Fruit fly (Drosophila melanogaster) whole organism, embryonic: ENCODE measurements around the gene CG32192.

ENCODE experiments used
- CG10431 ChIP-seq: fragments of 200-800 bp; sonication (Bioruptor generic); optimal IDR thresholded peaks from 3 replicates; lab custom pipeline; 2018; ENCODE audit warnings: missing biosample characterization, mild to moderate bottlenecking, missing genetic modification characterization
- CG10979 ChIP-seq: fragments of 200-800 bp; sonication (Bioruptor generic); optimal IDR thresholded peaks from 2 replicates; lab custom pipeline; 2018; ENCODE audit warnings: missing biosample characterization, mild to moderate bottlenecking, missing genetic modification characterization, moderate library complexity
- CG12769 ChIP-seq: fragments of 200-800 bp; sonication (Bioruptor generic); optimal IDR thresholded peaks from 2 replicates; lab custom pipeline; 2019; ENCODE audit warnings: missing biosample characterization, mild to moderate bottlenecking, missing genetic modification characterization, moderate library complexity
- CG13624 ChIP-seq: fragments of 200-800 bp; sonication (Bioruptor generic); optimal IDR thresholded peaks from 2 replicates; lab custom pipeline; 2016; ENCODE audit warnings: missing biosample characterization, missing genetic modification characterization
- CG14710 ChIP-seq: fragments of 200-800 bp; sonication (Bioruptor generic); optimal IDR thresholded peaks from 3 replicates; lab custom pipeline; 2019; ENCODE audit warnings: missing biosample characterization, mild to moderate bottlenecking, missing genetic modification characterization, moderate library complexity
- CG15011 ChIP-seq: fragments of 200-800 bp; sonication (Bioruptor generic); optimal IDR thresholded peaks from 3 replicates; lab custom pipeline; 2018; ENCODE audit warnings: missing biosample characterization, mild to moderate bottlenecking, missing genetic modification characterization
- CG15601 ChIP-seq: fragments of 200-800 bp; sonication (Bioruptor generic); optimal IDR thresholded peaks from 3 replicates; lab custom pipeline; 2019; ENCODE audit warnings: missing biosample characterization, mild to moderate bottlenecking, missing genetic modification characterization, moderate library complexity
- CG16815 ChIP-seq: fragments of 200-800 bp; sonication (Bioruptor generic); optimal IDR thresholded peaks from 3 replicates; lab custom pipeline; 2017; ENCODE audit warnings: missing biosample characterization, mild to moderate bottlenecking, missing genetic modification characterization
- CG2120 ChIP-seq: fragments of 200-800 bp; sonication (Bioruptor generic); optimal IDR thresholded peaks from 3 replicates; lab custom pipeline; 2016; ENCODE audit warnings: missing biosample characterization, missing genetic modification characterization
- CG34422 ChIP-seq: fragments of 200-800 bp; sonication (Bioruptor generic); IDR thresholded peaks from 3 replicates; pipeline ENCODE4 v1.3.6; 2022; ENCODE audit warnings: missing biosample characterization, missing genetic modification characterization
- CG4282 ChIP-seq: fragments of 200-800 bp; sonication (Bioruptor generic); optimal IDR thresholded peaks from 2 replicates; lab custom pipeline; 2016; ENCODE audit warnings: missing biosample characterization, missing genetic modification characterization
- CG6175 ChIP-seq: fragments of 200-800 bp; sonication (Bioruptor generic); IDR thresholded peaks from 3 replicates; pipeline ENCODE4 v1.3.6; 2022; ENCODE audit warnings: missing biosample characterization, missing genetic modification characterization
- CG7745 ChIP-seq: fragments of 200-800 bp; sonication (Bioruptor generic); optimal IDR thresholded peaks from 2 replicates; lab custom pipeline; 2018; ENCODE audit warnings: missing biosample characterization, mild to moderate bottlenecking, missing genetic modification characterization, moderate library complexity
- CG8359 ChIP-seq: fragments of 200-800 bp; sonication (Bioruptor generic); optimal IDR thresholded peaks from 2 replicates; lab custom pipeline; 2017; ENCODE audit warnings: missing biosample characterization, mild to moderate bottlenecking, missing genetic modification characterization, borderline replicate concordance
- CG9932 ChIP-seq: fragments of 200-800 bp; sonication (Bioruptor generic); IDR thresholded peaks from 2 replicates; pipeline ENCODE4 v1.3.6; 2022; ENCODE audit warnings: missing biosample characterization, missing genetic modification characterization
- Dbx ChIP-seq: fragments of 200-800 bp; sonication (Bioruptor generic); IDR thresholded peaks from 3 replicates; pipeline ENCODE4 v1.3.6; 2022; ENCODE audit warnings: missing biosample characterization, missing genetic modification characterization
- E2f1 ChIP-seq: fragments of 200-800 bp; sonication (Bioruptor generic); IDR thresholded peaks from 2 replicates; pipeline ENCODE4 v1.3.6; 2022; ENCODE audit warnings: missing biosample characterization, missing genetic modification characterization
- Ets65A ChIP-seq: fragments of 200-800 bp; sonication (Bioruptor generic); peaks from one replicate; lab custom pipeline; 2016; ENCODE audit warnings: missing biosample characterization, missing genetic modification characterization
- H2.0 ChIP-seq: fragments of 200-800 bp; sonication (Bioruptor generic); IDR thresholded peaks from 2 replicates; pipeline ENCODE4 v1.3.6; 2022; ENCODE audit warnings: missing biosample characterization, missing genetic modification characterization
- HmgD ChIP-seq: fragments of 200-800 bp; sonication (Bioruptor generic); optimal IDR thresholded peaks from 3 replicates; lab custom pipeline; 2016; ENCODE audit warnings: missing biosample characterization, missing genetic modification characterization
- Hsf ChIP-seq: fragments of 200-800 bp; sonication (Bioruptor generic); optimal IDR thresholded peaks from 3 replicates; lab custom pipeline; 2016; ENCODE audit warnings: missing biosample characterization, missing genetic modification characterization
- Lpt ChIP-seq: fragments of >200 bp; optimal IDR thresholded peaks from 2 replicates; lab custom pipeline; 2018; ENCODE audit warnings: missing biosample characterization, missing genetic modification characterization
- Poxn ChIP-seq: fragments of 200-800 bp; sonication (Bioruptor generic); IDR thresholded peaks from 2 replicates; pipeline ENCODE4 v1.3.6; 2022; ENCODE audit warnings: missing biosample characterization, missing genetic modification characterization
- Rfx ChIP-seq: fragments of 200-800 bp; sonication (Bioruptor generic); IDR thresholded peaks from 2 replicates; pipeline ENCODE4 v1.3.6; 2022; ENCODE audit warnings: missing biosample characterization, missing genetic modification characterization
- Side ChIP-seq: fragments of 200-800 bp; sonication (Bioruptor generic); optimal IDR thresholded peaks from 2 replicates; lab custom pipeline; 2016; ENCODE audit warnings: missing biosample characterization, missing genetic modification characterization
- Sox100B ChIP-seq: fragments of 200-800 bp; sonication (Bioruptor generic); optimal IDR thresholded peaks from 3 replicates; lab custom pipeline; 2018; ENCODE audit warnings: missing biosample characterization, mild to moderate bottlenecking, missing genetic modification characterization
- Sry-δ ChIP-seq: fragments of 200-800 bp; sonication (Bioruptor generic); optimal IDR thresholded peaks from 2 replicates; lab custom pipeline; 2016; ENCODE audit warnings: missing biosample characterization, missing genetic modification characterization
- btn ChIP-seq: fragments of 200-800 bp; sonication (Bioruptor generic); optimal IDR thresholded peaks from 2 replicates; lab custom pipeline; 2016; ENCODE audit warnings: missing biosample characterization, missing genetic modification characterization
- cwo ChIP-seq: fragments of 200-800 bp; sonication (Bioruptor generic); optimal IDR thresholded peaks from 3 replicates; lab custom pipeline; 2017; ENCODE audit warnings: missing biosample characterization, missing genetic modification characterization, mild to moderate bottlenecking, moderate library complexity, missing genetic modification reagents
- dpn ChIP-seq, 2 experiments: fragments of 200-800 bp; sonication (Bioruptor generic); optimal IDR thresholded peaks; 3 replicates each; lab custom pipeline; 2016; ENCODE audit warnings: missing biosample characterization in 2 of 2, missing genetic modification characterization in 2 of 2
- gfzf ChIP-seq: fragments of 200-800 bp; sonication (Bioruptor generic); optimal IDR thresholded peaks from 2 replicates; lab custom pipeline; 2016; ENCODE audit warnings: missing biosample characterization, mild to moderate bottlenecking, missing genetic modification characterization, moderate library complexity
- gsb ChIP-seq: fragments of 200-800 bp; sonication (Bioruptor generic); IDR thresholded peaks from 2 replicates; pipeline ENCODE4 v1.3.6; 2022; ENCODE audit warnings: missing biosample characterization, missing genetic modification characterization
- h ChIP-seq: fragments of >200 bp; optimal IDR thresholded peaks from 2 replicates; lab custom pipeline; 2017
- jumu ChIP-seq: fragments of 200-800 bp; sonication (Bioruptor generic); optimal IDR thresholded peaks from 3 replicates; lab custom pipeline; 2016; ENCODE audit warnings: missing biosample characterization, missing genetic modification characterization
- lab ChIP-seq: fragments of 200-800 bp; sonication (Bioruptor generic); optimal IDR thresholded peaks from 3 replicates; lab custom pipeline; 2017; ENCODE audit warnings: missing biosample characterization, missing genetic modification characterization, mild to moderate bottlenecking, moderate library complexity, missing genetic modification reagents
- lbe ChIP-seq: fragments of 200-800 bp; sonication (Bioruptor generic); optimal IDR thresholded peaks from 2 replicates; lab custom pipeline; 2016; ENCODE audit warnings: missing biosample characterization, mild to moderate bottlenecking, missing genetic modification characterization
- lmd ChIP-seq: fragments of 200-800 bp; sonication (Bioruptor generic); IDR thresholded peaks from 2 replicates; pipeline ENCODE4 v1.3.6; 2022; ENCODE audit warnings: missing biosample characterization, missing genetic modification characterization
- pb ChIP-seq: fragments of 200-800 bp; sonication (Bioruptor generic); optimal IDR thresholded peaks from 3 replicates; lab custom pipeline; 2016; ENCODE audit warnings: missing biosample characterization, missing genetic modification characterization
- psq ChIP-seq: fragments of 200-800 bp; sonication (Bioruptor generic); optimal IDR thresholded peaks from 2 replicates; lab custom pipeline; 2017; ENCODE audit warnings: missing biosample characterization, missing genetic modification characterization
- scrt ChIP-seq: fragments of 200-800 bp; sonication (Bioruptor generic); optimal IDR thresholded peaks from 2 replicates; lab custom pipeline; 2018; ENCODE audit warnings: missing biosample characterization, mild to moderate bottlenecking, missing genetic modification characterization, moderate library complexity
- sd ChIP-seq: fragments of 200-800 bp; sonication (Bioruptor generic); optimal IDR thresholded peaks from 3 replicates; lab custom pipeline; 2018; ENCODE audit warnings: missing biosample characterization, mild to moderate bottlenecking, missing genetic modification characterization, moderate library complexity
- sim ChIP-seq: fragments of 200-800 bp; sonication (Bioruptor generic); IDR thresholded peaks from 2 replicates; pipeline ENCODE4 v1.3.6; 2022; ENCODE audit warnings: missing biosample characterization, missing genetic modification characterization
- sima ChIP-seq: fragments of 200-800 bp; sonication (Bioruptor generic); optimal IDR thresholded peaks from 2 replicates; lab custom pipeline; 2016; ENCODE audit warnings: missing biosample characterization, missing genetic modification characterization
- ssp ChIP-seq: fragments of 200-800 bp; sonication (Bioruptor generic); IDR thresholded peaks from 2 replicates; pipeline ENCODE4 v1.3.6; 2022; ENCODE audit warnings: missing biosample characterization, missing genetic modification characterization
- stwl ChIP-seq: fragments of 200-800 bp; sonication (Bioruptor generic); optimal IDR thresholded peaks from 3 replicates; lab custom pipeline; 2018; ENCODE audit warnings: missing biosample characterization, mild to moderate bottlenecking, missing genetic modification characterization, moderate library complexity
- tap ChIP-seq: fragments of 200-800 bp; optimal IDR thresholded peaks from 3 replicates; lab custom pipeline; 2019; ENCODE audit warnings: missing biosample characterization, mild to moderate bottlenecking, missing genetic modification characterization, moderate library complexity
- tio ChIP-seq: fragments of 200-800 bp; sonication (Bioruptor generic); optimal IDR thresholded peaks from 2 replicates; lab custom pipeline; 2017; ENCODE audit warnings: missing biosample characterization, missing genetic modification characterization, inconsistent platforms
- yki ChIP-seq: fragments of >200 bp; optimal IDR thresholded peaks from 3 replicates; lab custom pipeline; 2018

CG32192 gene

DNA sequence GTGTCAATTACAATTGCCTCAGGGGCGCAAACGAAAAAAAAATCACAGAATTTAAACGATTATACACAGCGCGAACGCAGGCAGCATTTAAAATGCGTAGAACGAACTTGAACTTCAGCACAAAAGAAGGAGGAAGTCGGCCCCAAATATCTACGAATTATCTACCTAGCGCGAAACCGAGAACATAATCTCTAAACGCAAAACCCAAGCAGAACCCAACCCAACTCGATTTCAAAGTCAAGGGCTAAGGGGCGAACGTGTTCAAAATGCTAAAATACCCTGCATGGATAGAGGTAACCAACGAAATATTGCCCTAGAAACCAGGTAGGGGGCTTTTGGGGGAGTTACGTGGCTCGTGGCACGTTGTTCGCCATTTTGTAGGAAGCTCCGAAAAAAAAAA, 21.6 kb upstream of the CG32192 start (continued):
- TF ChIP-seq jumu (GFP tag; lab: Kevin White, UChicago) (no peak), CG7745 (tag; lab: Kevin White, UChicago) (no peak), sima (GFP tag; lab: Kevin White, UChicago) (no peak), CG6175 (GFP tag; lab: Robert Waterston, UW) (0 out of 3 replicates have a peak, but pooled peaks have one; percentile 36), psq (no peak), CG13624 (GFP tag; lab: Kevin White, UChicago) (peak; percentile 13), Ets65A (peak; percentile 61), Side (GFP tag; lab: Kevin White, UChicago) (no peak), lmd (GFP tag; lab: Robert Waterston, UW) (peak; percentile 18; the same call in 1 of the 2 replicates), lab (GFP tag; lab: Kevin White, UChicago) (peak; percentile 27), H2.0 (GFP tag; lab: Robert Waterston, UW) (no peak), CG9932 (GFP tag; lab: Robert Waterston, UW) (peak; percentile 36; the same call in 1 of the 2 replicates), yki (lab: Kevin White, UChicago) (no peak), pb (no peak), gfzf (GFP tag; lab: Kevin White, UChicago) (no peak), CG12769 (tag; lab: Kevin White, UChicago) (peak; percentile 30), sim (GFP tag; lab: Robert Waterston, UW) (no peak), Sry-δ (GFP tag; lab: Kevin White, UChicago) (no peak), CG10979 (tag; lab: Kevin White, UChicago) (no peak), h (lab: Kevin White, UChicago) (no peak), CG8359 (no peak), Dbx (GFP tag; lab: Robert Waterston, UW) (0 out of 3 replicates have a peak, but pooled peaks have one; percentile 37), Rfx (GFP tag; lab: Robert Waterston, UW) (peak; percentile 60), CG2120 (peak; percentile 39), E2f1 (GFP tag; lab: Robert Waterston, UW) (no peak), CG15011 (GFP tag; lab: Kevin White, UChicago) (peak; percentile 0), gsb (GFP tag; lab: Robert Waterston, UW) (no peak), Hsf (GFP tag; lab: Kevin White, UChicago) (no peak), cwo (GFP tag; lab: Kevin White, UChicago) (peak; percentile 23), sd (peak; percentile 24), CG14710 (tag; lab: Kevin White, UChicago) (no peak)

DNA sequence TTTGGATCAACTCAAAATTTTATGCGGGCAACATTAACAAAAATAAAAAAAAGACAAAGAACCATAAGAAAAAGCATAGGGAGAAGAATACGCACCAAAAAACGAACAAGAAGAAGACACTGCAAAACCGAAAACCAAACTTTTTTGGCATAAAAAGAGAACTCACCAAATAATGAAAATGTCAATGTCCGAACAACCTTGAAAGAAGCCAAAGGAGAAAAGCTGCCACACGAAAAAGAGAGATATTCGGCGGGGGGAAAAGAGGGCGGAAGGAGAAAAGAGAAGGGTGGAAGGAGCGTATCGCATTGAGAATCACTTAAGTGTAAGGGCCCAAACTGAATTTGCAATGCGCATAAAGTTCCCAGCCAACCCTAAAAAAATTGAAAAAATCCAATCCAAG, 21.1 kb upstream of the CG32192 start:
- TF ChIP-seq stwl (tag; lab: Kevin White, UChicago): no peak
- peak; percentile 24 for TF ChIP-seq lbe

DNA sequence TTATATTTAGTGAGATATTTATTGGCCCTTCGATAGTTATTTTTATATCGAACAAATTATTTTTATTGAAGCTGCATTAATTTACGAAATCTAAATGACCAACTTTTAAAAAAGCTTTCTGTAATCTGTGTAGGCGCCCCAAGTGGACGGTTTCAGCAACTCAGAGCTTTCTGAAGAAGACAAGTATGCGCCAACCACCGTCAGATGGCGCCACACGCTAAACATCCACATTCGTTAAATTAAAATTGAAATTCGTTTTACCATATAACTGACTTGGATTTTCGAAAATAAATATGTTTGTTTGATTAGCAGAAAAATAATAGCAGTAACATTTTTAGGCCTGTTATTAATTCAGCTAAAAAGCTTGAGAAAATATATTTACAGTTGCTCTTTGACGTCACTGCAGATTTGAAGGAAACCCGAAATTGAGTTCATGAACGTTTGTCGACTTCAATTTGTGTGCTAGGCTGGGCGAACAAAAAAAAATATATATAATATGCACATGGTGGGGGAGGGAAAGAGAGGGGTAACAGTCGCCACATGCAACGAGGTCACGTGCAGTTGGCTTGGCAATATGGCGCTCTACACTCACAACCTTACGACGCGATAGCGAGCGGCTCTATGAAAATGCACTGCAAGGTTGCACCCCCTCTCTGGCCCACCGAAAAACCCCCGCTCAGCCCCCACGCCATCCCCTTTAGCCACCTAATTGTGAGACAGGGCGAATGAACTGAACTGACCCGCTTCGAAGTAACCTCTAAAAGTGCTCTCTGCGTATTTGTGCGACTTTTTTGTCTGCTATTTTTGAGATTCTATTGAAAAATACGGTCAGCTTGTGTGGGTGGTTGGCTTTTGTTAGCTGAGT, 20.2 kb upstream of the CG32192 start:
- TF ChIP-seq HmgD (GFP tag; lab: Kevin White, UChicago) (peak; percentile 56), pb (peak; percentile 93), ssp (peak; percentile 37), Ets65A (peak; percentile 77), CG9932 (GFP tag; lab: Robert Waterston, UW) (peak; percentile 78), scrt (GFP tag; lab: Kevin White, UChicago) (peak; percentile 81), CG16815 (GFP tag; lab: Kevin White, UChicago) (peak; percentile 22), CG4282 (GFP tag; lab: Kevin White, UChicago) (no peak), CG10431 (GFP tag; lab: Kevin White, UChicago) (peak; percentile 87), dpn (GFP tag; optimal IDR thresholded peaks at IDR 0.05; lab: Kevin White, UChicago) (peak; percentile 75 to 87), Sox100B (GFP tag; lab: Kevin White, UChicago) (peak; percentile 83), CG15601 (tag; lab: Kevin White, UChicago) (peak; percentile 83), Lpt (GFP tag; lab: Kevin White, UChicago) (no peak), Poxn (GFP tag; lab: Robert Waterston, UW) (no peak), CG34422 (GFP tag; lab: Robert Waterston, UW) (peak; percentile 59; the same call in 1 of the 3 replicates), tio (GFP tag; lab: Kevin White, UChicago) (peak; percentile 29), btn (GFP tag; lab: Kevin White, UChicago) (peak; percentile 87), tap (tag; lab: Kevin White, UChicago) (peak; percentile 59)
